Fruit fly (Drosophila melanogaster): ENCODE results near the gene CG17177.

DNA sequence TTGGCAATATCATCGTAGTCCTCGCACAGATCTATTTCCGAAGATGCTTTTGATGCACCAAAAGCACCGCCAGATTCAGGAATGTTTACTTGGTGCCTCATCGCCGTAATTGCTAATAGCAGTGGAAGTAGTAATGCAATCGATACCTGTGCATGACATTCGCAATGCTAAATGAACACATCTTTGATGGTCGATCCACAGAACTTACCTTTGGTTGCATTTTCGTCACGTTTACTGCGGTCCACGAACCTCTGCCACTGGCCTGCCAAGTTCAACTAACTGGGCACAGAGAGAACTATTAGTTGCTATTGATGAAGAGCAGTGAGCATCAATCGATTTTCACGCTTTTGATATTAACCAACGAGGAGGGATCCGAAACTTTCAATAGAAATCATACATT lies at the start of gene CG17177:
- TF ChIP-seq CG15336 (GFP tag; IDR thresholded peaks at IDR 0.05) (no peak), CG6792 (GFP tag; optimal IDR thresholded peaks at IDR 0.05) (no peak), CG7368 (GFP tag; optimal IDR thresholded peaks at IDR 0.05) (no peak), Smox (GFP tag; optimal IDR thresholded peaks at IDR 0.05) (no peak), fd85E (GFP tag; optimal IDR thresholded peaks at IDR 0.05) (no peak), CG6854 (GFP tag; optimal IDR thresholded peaks at IDR 0.05) (no peak), OdsH (GFP tag; optimal IDR thresholded peaks at IDR 0.05) (no peak)
